Fruit fly (Drosophila melanogaster) whole organism, embryonic: ENCODE data around the gene CG42323.
A peak's percentile ranks its signal among the peaks of the same experiment; 100 is the strongest.

ENCODE experiments used
- Atf3 ChIP-seq: fragments of 200-800 bp; sonication (Bioruptor generic); optimal IDR thresholded peaks from 3 replicates; lab custom pipeline; 2016; ENCODE audit warnings: missing biosample characterization, missing genetic modification characterization
- BEAF-32 ChIP-seq: fragments of 200-800 bp; sonication (Bioruptor generic); optimal IDR thresholded peaks from 3 replicates; lab custom pipeline; 2017; ENCODE audit warnings: missing biosample characterization, missing genetic modification characterization, mild to moderate bottlenecking, moderate library complexity, missing genetic modification reagents
- Bgb ChIP-seq: fragments of 200-800 bp; sonication (Bioruptor generic); IDR thresholded peaks from 2 replicates; pipeline ENCODE4 v1.3.6; 2022; ENCODE audit warnings: missing biosample characterization, missing genetic modification characterization; ENCODE audit not compliant: partially characterized antibody
- CG10979 ChIP-seq: fragments of 200-800 bp; sonication (Bioruptor generic); optimal IDR thresholded peaks from 2 replicates; lab custom pipeline; 2018; ENCODE audit warnings: missing biosample characterization, mild to moderate bottlenecking, missing genetic modification characterization, moderate library complexity
- CG11695 ChIP-seq: fragments of 200-800 bp; sonication (Bioruptor generic); IDR thresholded peaks from 3 replicates; pipeline ENCODE4 v1.3.6; 2022; ENCODE audit warnings: missing biosample characterization, missing genetic modification characterization
- CG12659 ChIP-seq: fragments of 200-800 bp; sonication (Bioruptor generic); optimal IDR thresholded peaks from 3 replicates; lab custom pipeline; 2017; ENCODE audit warnings: mild to moderate bottlenecking, missing biosample characterization, missing genetic modification reagents, missing genetic modification characterization
- CG13287 ChIP-seq: fragments of 200-800 bp; sonication (Bioruptor generic); IDR thresholded peaks from 2 replicates; pipeline ENCODE4 v1.3.6; 2022; ENCODE audit warnings: missing biosample characterization, missing genetic modification characterization; ENCODE audit not compliant: partially characterized antibody
- CG15601 ChIP-seq: fragments of 200-800 bp; sonication (Bioruptor generic); optimal IDR thresholded peaks from 3 replicates; lab custom pipeline; 2019; ENCODE audit warnings: missing biosample characterization, mild to moderate bottlenecking, missing genetic modification characterization, moderate library complexity
- CG16813 ChIP-seq: fragments of 200-800 bp; sonication (Bioruptor generic); IDR thresholded peaks from 3 replicates; pipeline ENCODE4 v1.3.6; 2022; ENCODE audit warnings: missing biosample characterization, missing genetic modification characterization; ENCODE audit not compliant: partially characterized antibody
- CG1832 ChIP-seq: fragments of 200-800 bp; sonication (Bioruptor generic); optimal IDR thresholded peaks from 2 replicates; lab custom pipeline; 2017; ENCODE audit warnings: missing biosample characterization, mild to moderate bottlenecking, missing genetic modification characterization, inconsistent platforms
- CG18476 ChIP-seq: fragments of 200-800 bp; sonication (Bioruptor generic); optimal IDR thresholded peaks from 2 replicates; lab custom pipeline; 2016; ENCODE audit warnings: missing biosample characterization, mild to moderate bottlenecking, missing genetic modification characterization
- CG3281 ChIP-seq: fragments of 200-800 bp; sonication (Bioruptor generic); optimal IDR thresholded peaks from 3 replicates; lab custom pipeline; 2017; ENCODE audit warnings: missing biosample characterization, mild to moderate bottlenecking, missing genetic modification characterization
- CG33557 ChIP-seq: fragments of 200-800 bp; sonication (Bioruptor generic); optimal IDR thresholded peaks from 2 replicates; lab custom pipeline; 2019; ENCODE audit warnings: missing biosample characterization, mild to moderate bottlenecking, missing genetic modification characterization, moderate library complexity
- CG6654 ChIP-seq: fragments of 200-800 bp; sonication (Bioruptor generic); optimal IDR thresholded peaks from 2 replicates; lab custom pipeline; 2017; ENCODE audit warnings: missing biosample characterization, mild to moderate bottlenecking, missing genetic modification characterization
- CG6813 ChIP-seq: fragments of 200-800 bp; sonication (Bioruptor generic); optimal IDR thresholded peaks from 2 replicates; lab custom pipeline; 2017; ENCODE audit warnings: missing biosample characterization, missing genetic modification characterization, mild to moderate bottlenecking, moderate library complexity, missing genetic modification reagents
- CG7928 ChIP-seq: fragments of 200-800 bp; sonication (Bioruptor generic); optimal IDR thresholded peaks from 2 replicates; lab custom pipeline; 2017; ENCODE audit warnings: missing biosample characterization, mild to moderate bottlenecking, missing genetic modification characterization
- CG7987 ChIP-seq: fragments of 200-800 bp; sonication (Bioruptor generic); optimal IDR thresholded peaks from 2 replicates; lab custom pipeline; 2018; ENCODE audit warnings: missing biosample characterization, mild to moderate bottlenecking, missing genetic modification characterization, moderate library complexity
- D19B ChIP-seq: fragments of 200-800 bp; sonication (Bioruptor generic); optimal IDR thresholded peaks from 2 replicates; lab custom pipeline; 2017; ENCODE audit warnings: missing biosample characterization, mild to moderate bottlenecking, missing genetic modification characterization
- Dad ChIP-seq: fragments of 200-800 bp; sonication (Bioruptor generic); optimal IDR thresholded peaks from 3 replicates; lab custom pipeline; 2016; ENCODE audit warnings: missing biosample characterization, missing genetic modification characterization
- HLH4C ChIP-seq: fragments of 200-800 bp; sonication (Bioruptor generic); IDR thresholded peaks from 3 replicates; pipeline ENCODE4 v1.3.6; 2022; ENCODE audit warnings: missing biosample characterization, missing genetic modification characterization; ENCODE audit not compliant: partially characterized antibody
- HLHmδ ChIP-seq: fragments of 200-800 bp; sonication (Bioruptor generic); optimal IDR thresholded peaks from 2 replicates; lab custom pipeline; 2018; ENCODE audit warnings: missing biosample characterization, mild to moderate bottlenecking, missing genetic modification characterization, moderate library complexity
- MTF-1 ChIP-seq: fragments of 200-800 bp; sonication (Bioruptor generic); optimal IDR thresholded peaks from 2 replicates; lab custom pipeline; 2018; ENCODE audit warnings: missing biosample characterization, mild to moderate bottlenecking, missing genetic modification characterization, borderline replicate concordance
- Med ChIP-seq: fragments of 200-800 bp; sonication (Bioruptor generic); peaks from one replicate; lab custom pipeline; 2016; ENCODE audit warnings: missing biosample characterization, missing genetic modification characterization, mild to moderate bottlenecking, inconsistent platforms, moderate library complexity
- NK7.1 ChIP-seq: fragments of 200-800 bp; sonication (Bioruptor generic); optimal IDR thresholded peaks from 3 replicates; lab custom pipeline; 2016; ENCODE audit warnings: missing biosample characterization, missing genetic modification characterization
- aop ChIP-seq: fragments of 200-800 bp; sonication (Bioruptor generic); IDR thresholded peaks from 2 replicates; pipeline ENCODE4 v1.3.6; 2022; ENCODE audit warnings: missing biosample characterization, missing genetic modification characterization
- dm ChIP-seq: fragments of 200-800 bp; sonication (Bioruptor generic); optimal IDR thresholded peaks from 3 replicates; lab custom pipeline; 2016; ENCODE audit warnings: missing biosample characterization, missing genetic modification characterization
- en ChIP-seq: fragments of 200-800 bp; sonication (Bioruptor generic); optimal IDR thresholded peaks from 2 replicates; lab custom pipeline; 2016; ENCODE audit warnings: missing biosample characterization, missing genetic modification characterization
- esg ChIP-seq: fragments of 200-800 bp; sonication (Bioruptor generic); conservative IDR thresholded peaks from 2 replicates; pipeline ENCODE4 v1.3.6; 2022; ENCODE audit warnings: missing biosample characterization, missing genetic modification characterization
- ewg ChIP-seq: fragments of 200-800 bp; sonication (Bioruptor generic); optimal IDR thresholded peaks from 3 replicates; lab custom pipeline; 2017; ENCODE audit warnings: mild to moderate bottlenecking, missing biosample characterization, missing genetic modification reagents, missing genetic modification characterization
- grn ChIP-seq: fragments of 200-800 bp; sonication (Bioruptor generic); optimal IDR thresholded peaks from 3 replicates; lab custom pipeline; 2017; ENCODE audit warnings: missing biosample characterization, missing genetic modification characterization
- her ChIP-seq: fragments of 200-800 bp; sonication (Bioruptor generic); optimal IDR thresholded peaks from 2 replicates; lab custom pipeline; 2016; ENCODE audit warnings: missing biosample characterization, missing genetic modification characterization
- knrl ChIP-seq: fragments of 200-800 bp; sonication (Bioruptor generic); IDR thresholded peaks from 3 replicates; pipeline ENCODE4 v1.3.6; 2022; ENCODE audit warnings: missing biosample characterization, missing genetic modification characterization; ENCODE audit not compliant: partially characterized antibody
- mam ChIP-seq: fragments of 200-800 bp; sonication (Bioruptor generic); optimal IDR thresholded peaks from 3 replicates; lab custom pipeline; 2016; ENCODE audit warnings: missing biosample characterization, missing genetic modification characterization
- pzg ChIP-seq: fragments of 200-800 bp; sonication (Bioruptor generic); optimal IDR thresholded peaks from 3 replicates; lab custom pipeline; 2018; ENCODE audit warnings: missing biosample characterization, mild to moderate bottlenecking, missing genetic modification characterization, moderate library complexity
- ro ChIP-seq: fragments of 200-800 bp; sonication (Bioruptor generic); IDR thresholded peaks from 2 replicates; pipeline ENCODE4 v1.3.6; 2022; ENCODE audit warnings: missing biosample characterization, missing genetic modification characterization
- sens ChIP-seq: fragments of 200-800 bp; sonication (Bioruptor generic); peaks from one replicate; lab custom pipeline; 2016; ENCODE audit warnings: missing biosample characterization, missing genetic modification characterization
- stc ChIP-seq: fragments of 200-800 bp; sonication (Bioruptor generic); IDR thresholded peaks from 2 replicates; pipeline ENCODE4 v1.3.6; 2022; ENCODE audit warnings: missing biosample characterization, missing genetic modification characterization
- stwl ChIP-seq: fragments of 200-800 bp; sonication (Bioruptor generic); optimal IDR thresholded peaks from 3 replicates; lab custom pipeline; 2018; ENCODE audit warnings: missing biosample characterization, mild to moderate bottlenecking, missing genetic modification characterization, moderate library complexity
- tap ChIP-seq: fragments of 200-800 bp; optimal IDR thresholded peaks from 3 replicates; lab custom pipeline; 2019; ENCODE audit warnings: missing biosample characterization, mild to moderate bottlenecking, missing genetic modification characterization, moderate library complexity

Gene CG42323

dm6 chrX:18385056-18385455 lies 37.2 kb upstream of the CG42323 start, which contains the start of gene betaCOP (continued):
- TF ChIP-seq knrl = 0 out of 3 replicates have a peak, but pooled peaks have one; percentile 15
- TF ChIP-seq BEAF-32 (GFP tag; lab: Kevin White, UChicago) = peak; percentile 59
- peak; percentile 92 for TF ChIP-seq CG7928 (GFP tag; lab: Kevin White, UChicago)
- peak; percentile 17 for TF ChIP-seq ewg (GFP tag; lab: Kevin White, UChicago)
- TF ChIP-seq dm (GFP tag; lab: Kevin White, UChicago) = peak; percentile 19
- peak; percentile 97 for TF ChIP-seq pzg (GFP tag; lab: Kevin White, UChicago)
- no peak for TF ChIP-seq CG7987 (GFP tag; lab: Kevin White, UChicago)
- TF ChIP-seq Bgb = peak; percentile 40; the same call in 1 of the 2 replicates
- TF ChIP-seq mam (GFP tag; lab: Kevin White, UChicago) = no peak

dm6 chrX:18385801-18386200 lies 36.4 kb upstream of the CG42323 start:
- TF ChIP-seq tap (tag; lab: Kevin White, UChicago) (no peak), Med (GFP tag; lab: Kevin White, UChicago) (peak; percentile 31)
- TF ChIP-seq, all 482 proteins: peak for 1

dm6 chrX:18386784-18387183 lies 35.4 kb upstream of the CG42323 start, which contains the start of gene Tsf1:
Tsf1 (plus strand) TSS chrX:18387084.
- peak; percentile 8 for TF ChIP-seq sens
- TF ChIP-seq ro = no peak
- TF ChIP-seq, all 482 proteins: peak for 1

dm6 chrX:18395157-18395556 lies 27.1 kb upstream of the CG42323 start:
- TF ChIP-seq CG15601 (tag; lab: Kevin White, UChicago) (no peak), CG6813 (no peak), CG16813 (GFP tag; lab: Robert Waterston, UW) (no peak), CG33557 (GFP tag; lab: Kevin White, UChicago) (no peak), D19B (GFP tag; lab: Kevin White, UChicago) (no peak), CG11695 (GFP tag; lab: Robert Waterston, UW) (no peak), grn (no peak)

- TF ChIP-seq stwl = peak; percentile 16
- TF ChIP-seq MTF-1 (GFP tag; lab: Kevin White, UChicago) = no peak
Observed at dm6 chrX:18399965-18400364, 22.2 kb upstream of the CG42323 start, which contains the start of gene CG34328. CG34328 (minus strand) TSS chrX:18400065.

dm6 chrX:18402564-18402963 lies 19.6 kb upstream of the CG42323 start:
- TF ChIP-seq CG12659 (no peak), CG10979 (tag; lab: Kevin White, UChicago) (no peak), D19B (GFP tag; lab: Kevin White, UChicago) (peak; percentile 10)

- TF ChIP-seq HLHmδ (GFP tag; lab: Kevin White, UChicago) (no peak), pzg (GFP tag; lab: Kevin White, UChicago) (no peak), CG13287 (GFP tag; lab: Robert Waterston, UW) (peak; percentile 25; the same call in 1 of the 2 replicates), stc (GFP tag; lab: Robert Waterston, UW) (peak; percentile 12; the same call in 1 of the 2 replicates), CG1832 (GFP tag; lab: Kevin White, UChicago) (no peak), her (GFP tag; lab: Kevin White, UChicago) (no peak), NK7.1 (GFP tag; lab: Kevin White, UChicago) (no peak), Dad (no peak), Atf3 (GFP tag; lab: Kevin White, UChicago) (no peak), en (GFP tag; lab: Kevin White, UChicago) (no peak), CG6654 (GFP tag; lab: Kevin White, UChicago) (no peak), esg (GFP tag; lab: Robert Waterston, UW) (no peak), CG18476 (GFP tag; lab: Kevin White, UChicago) (no peak), aop (GFP tag; lab: Robert Waterston, UW) (0 out of 2 replicates have a peak, but pooled peaks have one; percentile 11), CG3281 (GFP tag; lab: Kevin White, UChicago) (no peak), HLH4C (GFP tag; lab: Robert Waterston, UW) (no peak)
Observed at dm6 chrX:18404150-18404631, 18.0 kb upstream of the CG42323 start.
